Worm (Caenorhabditis elegans) whole organism, mixed stage, embryonic: ENCODE results near the gene C49A9.9.

ENCODE experiments used
- M03D4.4 ChIP-seq: sonication (generic microtip); optimal IDR thresholded peaks from 2 replicates; lab custom pipeline; 2017; ENCODE audit warnings: mild to moderate bottlenecking, missing genetic modification characterization, missing compliant biosample characterization
- bed-3 ChIP-seq: fragments of 200-800 bp; sonication (Bioruptor generic); optimal IDR thresholded peaks from 3 replicates; lab custom pipeline; 2018; ENCODE audit warnings: mild to moderate bottlenecking, missing genetic modification characterization, moderate library complexity, missing compliant biosample characterization
- blmp-1 ChIP-seq: fragments of 150-350 bp; optimal IDR thresholded peaks from 2 replicates; lab custom pipeline; 2014; ENCODE audit warnings: missing biosample characterization, missing genetic modification characterization
- ceh-39 ChIP-seq: fragments of 150-350 bp; optimal IDR thresholded peaks from 2 replicates; lab custom pipeline; 2014; ENCODE audit warnings: missing biosample characterization, missing genetic modification characterization
- ceh-43 ChIP-seq: fragments of 200-800 bp; sonication (Bioruptor generic); optimal IDR thresholded peaks from 2 replicates; lab custom pipeline; 2018; ENCODE audit warnings: mild to moderate bottlenecking, missing genetic modification characterization, moderate library complexity, missing compliant biosample characterization
- ceh-83 ChIP-seq: fragments of 200-800 bp; sonication (Bioruptor generic); optimal IDR thresholded peaks from 2 replicates; lab custom pipeline; 2018; ENCODE audit warnings: mild to moderate bottlenecking, missing genetic modification characterization, missing compliant biosample characterization
- cnd-1 ChIP-seq: fragments of 200-800 bp; sonication (Bioruptor generic); optimal IDR thresholded peaks from 2 replicates; lab custom pipeline; 2018; ENCODE audit warnings: mild to moderate bottlenecking, missing genetic modification characterization, missing compliant biosample characterization
- drap-1 ChIP-seq: fragments of 200-800 bp; sonication (Bioruptor generic); optimal IDR thresholded peaks from 3 replicates; lab custom pipeline; 2018; ENCODE audit warnings: mild to moderate bottlenecking, missing genetic modification characterization, missing compliant biosample characterization
- elt-1 ChIP-seq: sonication (generic microtip); optimal IDR thresholded peaks from 2 replicates; lab custom pipeline; 2017; ENCODE audit warnings: missing genetic modification characterization, mild to moderate bottlenecking, missing compliant biosample characterization, antibody characterized with exemption, moderate library complexity, borderline replicate concordance; ENCODE audit not compliant: insufficient read depth
- elt-3 ChIP-seq: fragments of 150-350 bp; optimal IDR thresholded peaks from 2 replicates; lab custom pipeline; 2014; ENCODE audit warnings: missing biosample characterization, missing genetic modification characterization
- flh-1 ChIP-seq: fragments of 200-800 bp; sonication (Bioruptor generic); optimal IDR thresholded peaks from 2 replicates; lab custom pipeline; 2018; ENCODE audit warnings: mild to moderate bottlenecking, missing genetic modification characterization, moderate library complexity, missing compliant biosample characterization
- lin-13 ChIP-seq: fragments of 150-350 bp; optimal IDR thresholded peaks from 2 replicates; lab custom pipeline; 2014; ENCODE audit warnings: missing biosample characterization, missing genetic modification characterization
- lin-32 ChIP-seq: fragments of 200-800 bp; sonication (Bioruptor generic); optimal IDR thresholded peaks from 2 replicates; lab custom pipeline; 2018; ENCODE audit warnings: mild to moderate bottlenecking, missing genetic modification characterization, missing compliant biosample characterization
- lsy-2 ChIP-seq: fragments of 150-350 bp; optimal IDR thresholded peaks from 2 replicates; lab custom pipeline; 2014; ENCODE audit warnings: missing biosample characterization, missing genetic modification characterization
- mab-5 ChIP-seq: fragments of 150-350 bp; optimal IDR thresholded peaks from 2 replicates; lab custom pipeline; 2014; ENCODE audit warnings: missing biosample characterization, missing genetic modification characterization
- mep-1 ChIP-seq: fragments of 150-350 bp; optimal IDR thresholded peaks from 2 replicates; lab custom pipeline; 2017; ENCODE audit warnings: missing biosample characterization, missing genetic modification reagents, missing genetic modification characterization, inconsistent platforms
- mls-2 ChIP-seq: sonication (generic microtip); optimal IDR thresholded peaks from 2 replicates; lab custom pipeline; 2016; ENCODE audit warnings: mild to moderate bottlenecking, missing genetic modification characterization, moderate library complexity, missing compliant biosample characterization
- nhr-12 ChIP-seq: fragments of 150-350 bp; optimal IDR thresholded peaks from 2 replicates; lab custom pipeline; 2014; ENCODE audit warnings: missing biosample characterization, missing genetic modification characterization
- nhr-2 ChIP-seq: fragments of 150-350 bp; optimal IDR thresholded peaks from 2 replicates; lab custom pipeline; 2014; ENCODE audit warnings: missing biosample characterization, missing genetic modification characterization
- nhr-237 ChIP-seq: fragments of 150-350 bp; optimal IDR thresholded peaks from 2 replicates; lab custom pipeline; 2014; ENCODE audit warnings: missing biosample characterization, missing genetic modification characterization
- nhr-76 ChIP-seq: sonication (generic microtip); optimal IDR thresholded peaks from 2 replicates; lab custom pipeline; 2017; ENCODE audit warnings: missing biosample characterization, missing genetic modification characterization
- pha-4 ChIP-seq: fragments of 150-350 bp; optimal IDR thresholded peaks from 2 replicates; lab custom pipeline; 2018; ENCODE audit warnings: missing biosample characterization, missing genetic modification reagents, missing genetic modification characterization
- sem-2 ChIP-seq: fragments of 200-800 bp; sonication (Bioruptor generic); optimal IDR thresholded peaks from 2 replicates; lab custom pipeline; 2018; ENCODE audit warnings: mild to moderate bottlenecking, missing genetic modification characterization, missing compliant biosample characterization
- sptf-1 ChIP-seq: sonication (generic microtip); optimal IDR thresholded peaks from 2 replicates; lab custom pipeline; 2017; ENCODE audit warnings: mild to moderate bottlenecking, missing genetic modification characterization, moderate library complexity, missing compliant biosample characterization
- tbx-8 ChIP-seq: fragments of 200-800 bp; sonication (Bioruptor generic); optimal IDR thresholded peaks from 2 replicates; lab custom pipeline; 2018; ENCODE audit warnings: mild to moderate bottlenecking, missing genetic modification characterization, moderate library complexity, missing compliant biosample characterization
- unc-39 ChIP-seq: fragments of 150-350 bp; optimal IDR thresholded peaks from 2 replicates; lab custom pipeline; 2014; ENCODE audit warnings: missing biosample characterization, missing genetic modification characterization
- unc-62 ChIP-seq: fragments of 150-350 bp; optimal IDR thresholded peaks from 2 replicates; lab custom pipeline; 2014; ENCODE audit warnings: missing biosample characterization, missing genetic modification reagents, missing genetic modification characterization
- ztf-11 ChIP-seq: fragments of 150-350 bp; optimal IDR thresholded peaks from 2 replicates; lab custom pipeline; 2014; ENCODE audit warnings: missing biosample characterization, missing genetic modification characterization

The C49A9.9 gene

ce11 chrIV:6258967-6259366 is 41.8 kb downstream of the C49A9.9 start:
- TF ChIP-seq elt-1 (tag; lab: Kevin White, UChicago) (no peak), blmp-1 (no peak)

DNA sequence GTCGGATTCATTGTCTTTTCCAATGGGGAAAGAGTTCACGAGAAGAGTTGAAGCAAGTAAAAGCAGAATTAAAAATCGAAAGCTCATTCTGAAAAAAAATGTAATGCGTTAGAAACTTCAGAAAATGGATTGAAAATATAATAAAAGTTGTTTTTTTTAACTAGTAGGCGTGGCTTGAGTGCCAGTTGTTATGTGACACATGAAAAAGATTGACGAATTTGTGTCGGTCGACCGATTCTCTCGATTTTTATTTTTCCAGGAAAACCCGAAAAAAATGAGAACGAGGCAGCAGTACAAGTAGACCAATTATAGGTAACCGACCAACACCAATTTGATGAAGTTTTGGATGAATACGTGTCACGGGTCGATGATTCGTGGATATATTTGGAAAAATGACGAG is 42.6 kb downstream of the C49A9.9 start, which contains the start of gene nlp-16:
TSS of gene nlp-16 (minus strand) at position 101 of the 400 bp plus-strand sequence.
- TF ChIP-seq nhr-2 (tag; lab: Kevin White, UChicago) = no peak
- TF ChIP-seq lin-13 (tag; lab: Kevin White, UChicago) = no peak
- TF ChIP-seq lsy-2 (tag; lab: Kevin White, UChicago) = no peak
- TF ChIP-seq mab-5 = no peak
- TF ChIP-seq tbx-8 (GFP tag; lab: Kevin White, UChicago) = no peak
- no peak for TF ChIP-seq ceh-39 (tag; lab: Kevin White, UChicago)
- TF ChIP-seq ztf-11 (tag; lab: Kevin White, UChicago) = no peak
- TF ChIP-seq, all 35 proteins: peak for 0

ce11 chrIV:6263244-6263643 is 46.1 kb downstream of the C49A9.9 start, which contains the start of gene srv-28:
TSS of gene srv-28 (minus strand) at chrIV:6263344.
- TF ChIP-seq sptf-1 (tag; lab: Kevin White, UChicago) (no peak), tbx-8 (GFP tag; lab: Kevin White, UChicago) (no peak), drap-1 (GFP tag; lab: Kevin White, UChicago) (no peak), sem-2 (no peak), nhr-12 (tag; lab: Kevin White, UChicago) (no peak), unc-39 (tag; lab: Kevin White, UChicago) (no peak), mep-1 (tag; lab: Kevin White, UChicago) (no peak), nhr-237 (no peak), cnd-1 (tag; lab: Kevin White, UChicago) (no peak), bed-3 (no peak), M03D4.4 (no peak), elt-3 (tag; lab: Kevin White, UChicago) (no peak), ceh-43 (GFP tag; lab: Kevin White, UChicago) (no peak), flh-1 (GFP tag; lab: Kevin White, UChicago) (no peak), nhr-2 (tag; lab: Kevin White, UChicago) (no peak), ceh-83 (no peak), unc-62 (GFP tag; lab: Kevin White, UChicago) (no peak), lin-32 (GFP tag; lab: Kevin White, UChicago) (no peak), mls-2 (no peak), nhr-76 (no peak)

DNA sequence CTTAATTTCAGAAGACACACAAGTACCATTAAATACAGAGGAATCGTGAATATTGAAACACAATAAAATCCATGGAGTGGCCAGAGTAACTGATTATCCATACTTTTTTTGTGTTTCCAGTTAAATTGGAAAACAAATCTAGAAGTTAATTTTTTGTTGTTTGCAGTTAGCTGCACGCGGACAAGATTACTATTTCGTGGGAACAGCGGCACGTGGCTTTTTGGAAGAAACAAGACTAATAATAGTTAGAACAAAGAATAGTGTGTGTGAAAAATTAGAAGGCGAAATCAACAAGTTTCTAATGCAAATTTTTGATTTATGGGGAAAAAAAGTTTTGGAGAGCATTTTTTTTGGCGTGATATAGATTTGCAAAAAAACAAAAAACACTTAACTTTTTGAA is 49.3 kb downstream of the C49A9.9 start, which contains the start of gene srv-29:
TSS of gene srv-29 (minus strand) at position 101 of the 400 bp plus-strand sequence.
- no peak for TF ChIP-seq unc-39 (tag; lab: Kevin White, UChicago)
- no peak for TF ChIP-seq flh-1 (GFP tag; lab: Kevin White, UChicago)
- no peak for TF ChIP-seq lin-32 (GFP tag; lab: Kevin White, UChicago)
- TF ChIP-seq M03D4.4 = no peak
- no peak for TF ChIP-seq sptf-1 (tag; lab: Kevin White, UChicago)
- no peak for TF ChIP-seq sem-2
- no peak for TF ChIP-seq elt-1 (tag; lab: Kevin White, UChicago)
- no peak for TF ChIP-seq nhr-12 (tag; lab: Kevin White, UChicago)
- TF ChIP-seq unc-62 (GFP tag; lab: Kevin White, UChicago) = no peak
- no peak for TF ChIP-seq ceh-39 (tag; lab: Kevin White, UChicago)
- no peak for TF ChIP-seq ceh-83
- TF ChIP-seq pha-4 (tag; lab: Kevin White, UChicago) = no peak
- no peak for TF ChIP-seq mab-5
- no peak for TF ChIP-seq lin-13 (tag; lab: Kevin White, UChicago)
- TF ChIP-seq, all 35 proteins: peak for 0
